Fruit fly (Drosophila melanogaster) whole organism, embryonic: ENCODE data around the gene PEK.

Source experiments
- Aef1 ChIP-seq: fragments of 200-800 bp; sonication (Bioruptor generic); IDR thresholded peaks from 3 replicates; pipeline ENCODE4 v1.3.6; 2022; ENCODE audit warnings: missing biosample characterization, missing genetic modification characterization
- Atf-2 ChIP-seq: fragments of 200-800 bp; sonication (Bioruptor generic); optimal IDR thresholded peaks from 2 replicates; lab custom pipeline; 2016; ENCODE audit warnings: missing biosample characterization, missing genetic modification characterization
- B-H2 ChIP-seq: fragments of 200-800 bp; sonication (Bioruptor generic); optimal IDR thresholded peaks from 2 replicates; lab custom pipeline; 2018; ENCODE audit warnings: missing biosample characterization, mild to moderate bottlenecking, missing genetic modification characterization
- CG10366 ChIP-seq: fragments of 200-800 bp; sonication (Bioruptor generic); IDR thresholded peaks from 2 replicates; pipeline ENCODE4 v1.3.6; 2022; ENCODE audit warnings: missing biosample characterization, missing genetic modification characterization
- CG10565 ChIP-seq: fragments of 200-800 bp; sonication (Bioruptor generic); optimal IDR thresholded peaks from 3 replicates; lab custom pipeline; 2016; ENCODE audit warnings: missing biosample characterization, mild to moderate bottlenecking, missing genetic modification characterization
- CG10979 ChIP-seq: fragments of 200-800 bp; sonication (Bioruptor generic); optimal IDR thresholded peaks from 2 replicates; lab custom pipeline; 2018; ENCODE audit warnings: missing biosample characterization, mild to moderate bottlenecking, missing genetic modification characterization, moderate library complexity
- CG12744 ChIP-seq: fragments of 200-800 bp; sonication (Bioruptor generic); optimal IDR thresholded peaks from 2 replicates; lab custom pipeline; 2016; ENCODE audit warnings: missing biosample characterization, missing genetic modification characterization
- CG13624 ChIP-seq: fragments of 200-800 bp; sonication (Bioruptor generic); optimal IDR thresholded peaks from 2 replicates; lab custom pipeline; 2016; ENCODE audit warnings: missing biosample characterization, missing genetic modification characterization
- CG14014 ChIP-seq: fragments of 200-800 bp; sonication (Bioruptor generic); IDR thresholded peaks from 2 replicates; pipeline ENCODE4 v1.3.6; 2022; ENCODE audit warnings: missing biosample characterization, missing genetic modification characterization
- CG15514 ChIP-seq: fragments of 200-800 bp; sonication (Bioruptor generic); optimal IDR thresholded peaks from 3 replicates; lab custom pipeline; 2017; ENCODE audit warnings: missing biosample characterization, missing genetic modification characterization, mild to moderate bottlenecking, moderate library complexity, missing genetic modification reagents
- CG15601 ChIP-seq: fragments of 200-800 bp; sonication (Bioruptor generic); optimal IDR thresholded peaks from 3 replicates; lab custom pipeline; 2019; ENCODE audit warnings: missing biosample characterization, mild to moderate bottlenecking, missing genetic modification characterization, moderate library complexity
- CG17186 ChIP-seq: fragments of 200-800 bp; sonication (Bioruptor generic); optimal IDR thresholded peaks from 3 replicates; lab custom pipeline; 2017; ENCODE audit warnings: missing biosample characterization, missing genetic modification reagents, missing genetic modification characterization
- CG17359 ChIP-seq: fragments of 200-800 bp; sonication (Bioruptor generic); optimal IDR thresholded peaks from 3 replicates; lab custom pipeline; 2018; ENCODE audit warnings: missing biosample characterization, mild to moderate bottlenecking, missing genetic modification characterization, moderate library complexity
- CG17802 ChIP-seq: fragments of 200-800 bp; sonication (Bioruptor generic); optimal IDR thresholded peaks from 2 replicates; lab custom pipeline; 2018; ENCODE audit warnings: missing biosample characterization, mild to moderate bottlenecking, missing genetic modification characterization, moderate library complexity
- CG18619 ChIP-seq: fragments of 200-800 bp; sonication (Bioruptor generic); optimal IDR thresholded peaks from 3 replicates; lab custom pipeline; 2017; ENCODE audit warnings: missing biosample characterization, mild to moderate bottlenecking, missing genetic modification characterization
- CG2120 ChIP-seq: fragments of 200-800 bp; sonication (Bioruptor generic); optimal IDR thresholded peaks from 3 replicates; lab custom pipeline; 2016; ENCODE audit warnings: missing biosample characterization, missing genetic modification characterization
- CG30403 ChIP-seq: fragments of 200-800 bp; sonication (Bioruptor generic); optimal IDR thresholded peaks from 3 replicates; lab custom pipeline; 2016; ENCODE audit warnings: missing biosample characterization, missing genetic modification characterization
- CG3995 ChIP-seq: fragments of 200-800 bp; sonication (Bioruptor generic); optimal IDR thresholded peaks from 3 replicates; lab custom pipeline; 2016; ENCODE audit warnings: missing biosample characterization, missing genetic modification characterization
- CG6254 ChIP-seq: fragments of 200-800 bp; sonication (Bioruptor generic); optimal IDR thresholded peaks from 3 replicates; lab custom pipeline; 2017; ENCODE audit warnings: mild to moderate bottlenecking, missing biosample characterization, missing genetic modification reagents, missing genetic modification characterization
- CG6272 ChIP-seq: fragments of 200-800 bp; sonication (Bioruptor generic); IDR thresholded peaks from 2 replicates; pipeline ENCODE4 v1.3.6; 2022; ENCODE audit warnings: missing biosample characterization, missing genetic modification characterization
- CG7357 ChIP-seq: fragments of 200-800 bp; sonication (Bioruptor generic); IDR thresholded peaks from 3 replicates; pipeline ENCODE4 v1.3.6; 2022; ENCODE audit warnings: missing biosample characterization, missing genetic modification characterization
- CG7556 ChIP-seq: fragments of 200-800 bp; sonication (Bioruptor generic); optimal IDR thresholded peaks from 2 replicates; lab custom pipeline; 2017; ENCODE audit warnings: missing biosample characterization, mild to moderate bottlenecking, missing genetic modification characterization
- CG8765 ChIP-seq: fragments of 200-800 bp; sonication (Bioruptor generic); IDR thresholded peaks from 2 replicates; pipeline ENCODE4 v1.3.6; 2022; ENCODE audit warnings: missing biosample characterization, missing genetic modification characterization
- CG8924 ChIP-seq: fragments of 200-800 bp; optimal IDR thresholded peaks from 3 replicates; lab custom pipeline; 2019; ENCODE audit warnings: missing biosample characterization, mild to moderate bottlenecking, missing genetic modification characterization, moderate library complexity
- CG9437 ChIP-seq: fragments of 200-800 bp; sonication (Bioruptor generic); optimal IDR thresholded peaks from 2 replicates; lab custom pipeline; 2018; ENCODE audit warnings: missing biosample characterization, mild to moderate bottlenecking, missing genetic modification characterization
- CG9817 ChIP-seq: fragments of 200-800 bp; sonication (Bioruptor generic); optimal IDR thresholded peaks from 2 replicates; lab custom pipeline; 2018; ENCODE audit warnings: missing biosample characterization, mild to moderate bottlenecking, missing genetic modification characterization, moderate library complexity
- Dll ChIP-seq: fragments of 200-800 bp; sonication (Bioruptor generic); IDR thresholded peaks from 4 replicates; pipeline ENCODE4 v1.3.6; 2022; ENCODE audit warnings: missing biosample characterization, missing genetic modification characterization; ENCODE audit not compliant: partially characterized antibody
- Gug ChIP-seq: fragments of 200-800 bp; sonication (Bioruptor generic); IDR thresholded peaks from 4 replicates; pipeline ENCODE4 v1.3.6; 2022; ENCODE audit warnings: missing biosample characterization, missing genetic modification characterization
- H2.0 ChIP-seq: fragments of 200-800 bp; sonication (Bioruptor generic); IDR thresholded peaks from 2 replicates; pipeline ENCODE4 v1.3.6; 2022; ENCODE audit warnings: missing biosample characterization, missing genetic modification characterization
- Hand ChIP-seq: fragments of 200-800 bp; sonication (Bioruptor generic); optimal IDR thresholded peaks from 2 replicates; lab custom pipeline; 2017; ENCODE audit warnings: mild to moderate bottlenecking, missing biosample characterization, missing genetic modification reagents, missing genetic modification characterization
- Hr39 ChIP-seq: fragments of >200 bp; optimal IDR thresholded peaks from 2 replicates; lab custom pipeline; 2017
- Lhr ChIP-seq: fragments of 200-800 bp; sonication (Bioruptor generic); optimal IDR thresholded peaks from 3 replicates; lab custom pipeline; 2017; ENCODE audit warnings: mild to moderate bottlenecking, missing biosample characterization, missing genetic modification reagents, missing genetic modification characterization
- Med ChIP-seq: fragments of 200-800 bp; sonication (Bioruptor generic); peaks from one replicate; lab custom pipeline; 2016; ENCODE audit warnings: missing biosample characterization, missing genetic modification characterization, mild to moderate bottlenecking, inconsistent platforms, moderate library complexity
- NfI ChIP-seq: fragments of 200-800 bp; sonication (Bioruptor generic); optimal IDR thresholded peaks from 3 replicates; lab custom pipeline; 2018; ENCODE audit warnings: missing biosample characterization, mild to moderate bottlenecking, missing genetic modification characterization, moderate library complexity
- Oli ChIP-seq: fragments of 200-800 bp; sonication (Bioruptor generic); optimal IDR thresholded peaks from 2 replicates; lab custom pipeline; 2018; ENCODE audit warnings: missing biosample characterization, mild to moderate bottlenecking, missing genetic modification characterization, moderate library complexity
- Ptx1 ChIP-seq: fragments of 200-800 bp; sonication (Bioruptor generic); IDR thresholded peaks from 2 replicates; pipeline ENCODE4 v1.3.6; 2022; ENCODE audit warnings: missing biosample characterization, missing genetic modification characterization
- Xrp1 ChIP-seq: fragments of 200-800 bp; sonication (Bioruptor generic); IDR thresholded peaks from 2 replicates; pipeline ENCODE4 v1.3.6; 2022; ENCODE audit warnings: missing biosample characterization, missing genetic modification characterization
- az2 ChIP-seq: fragments of 200-800 bp; sonication (Bioruptor generic); optimal IDR thresholded peaks from 3 replicates; lab custom pipeline; 2016; ENCODE audit warnings: missing biosample characterization, missing genetic modification characterization
- cas ChIP-seq: fragments of 200-800 bp; sonication (Bioruptor generic); IDR thresholded peaks from 2 replicates; pipeline ENCODE4 v1.3.6; 2022; ENCODE audit warnings: missing biosample characterization, missing genetic modification characterization
- caup ChIP-seq: fragments of 200-800 bp; sonication (Bioruptor generic); optimal IDR thresholded peaks from 3 replicates; lab custom pipeline; 2017; ENCODE audit warnings: missing biosample characterization, mild to moderate bottlenecking, missing genetic modification characterization, moderate library complexity; ENCODE audit not compliant: severe bottlenecking
- dysf ChIP-seq: fragments of 200-800 bp; sonication (Bioruptor generic); IDR thresholded peaks from 3 replicates; pipeline ENCODE4 v1.3.6; 2022; ENCODE audit warnings: missing biosample characterization, missing genetic modification characterization
- gem ChIP-seq: fragments of 200-800 bp; sonication (Bioruptor generic); optimal IDR thresholded peaks from 2 replicates; lab custom pipeline; 2019; ENCODE audit warnings: missing biosample characterization, mild to moderate bottlenecking, missing genetic modification characterization, moderate library complexity
- gt ChIP-seq: fragments of 200-800 bp; sonication (Bioruptor generic); IDR thresholded peaks from 2 replicates; pipeline ENCODE4 v1.3.6; 2022; ENCODE audit warnings: missing biosample characterization, missing genetic modification characterization
- ind ChIP-seq: fragments of 200-800 bp; sonication (Bioruptor generic); optimal IDR thresholded peaks from 3 replicates; lab custom pipeline; 2016; ENCODE audit warnings: missing biosample characterization, missing genetic modification characterization
- salm ChIP-seq: fragments of 200-800 bp; sonication (Bioruptor generic); optimal IDR thresholded peaks from 2 replicates; lab custom pipeline; 2018; ENCODE audit warnings: missing biosample characterization, mild to moderate bottlenecking, missing genetic modification characterization
- sens ChIP-seq: fragments of 200-800 bp; sonication (Bioruptor generic); peaks from one replicate; lab custom pipeline; 2016; ENCODE audit warnings: missing biosample characterization, missing genetic modification characterization
- seq ChIP-seq: fragments of 200-800 bp; sonication (Bioruptor generic); IDR thresholded peaks from 2 replicates; pipeline ENCODE4 v1.3.6; 2022; ENCODE audit warnings: missing biosample characterization, missing genetic modification characterization
- toy ChIP-seq: fragments of 200-800 bp; sonication (Bioruptor generic); IDR thresholded peaks from 2 replicates; pipeline ENCODE4 v1.3.6; 2022; ENCODE audit warnings: missing biosample characterization, missing genetic modification characterization
- trh ChIP-seq: fragments of 200-800 bp; sonication (Bioruptor generic); optimal IDR thresholded peaks from 2 replicates; lab custom pipeline; 2016; ENCODE audit warnings: missing biosample characterization, missing genetic modification characterization
- wdn ChIP-seq: fragments of 200-800 bp; sonication (Bioruptor generic); IDR thresholded peaks from 2 replicates; pipeline ENCODE4 v1.3.6; 2022; ENCODE audit warnings: missing biosample characterization, missing genetic modification characterization
- zen ChIP-seq: fragments of 200-800 bp; sonication (Bioruptor generic); optimal IDR thresholded peaks from 3 replicates; lab custom pipeline; 2018; ENCODE audit warnings: missing biosample characterization, mild to moderate bottlenecking, missing genetic modification characterization, moderate library complexity

PEK gene

DNA sequence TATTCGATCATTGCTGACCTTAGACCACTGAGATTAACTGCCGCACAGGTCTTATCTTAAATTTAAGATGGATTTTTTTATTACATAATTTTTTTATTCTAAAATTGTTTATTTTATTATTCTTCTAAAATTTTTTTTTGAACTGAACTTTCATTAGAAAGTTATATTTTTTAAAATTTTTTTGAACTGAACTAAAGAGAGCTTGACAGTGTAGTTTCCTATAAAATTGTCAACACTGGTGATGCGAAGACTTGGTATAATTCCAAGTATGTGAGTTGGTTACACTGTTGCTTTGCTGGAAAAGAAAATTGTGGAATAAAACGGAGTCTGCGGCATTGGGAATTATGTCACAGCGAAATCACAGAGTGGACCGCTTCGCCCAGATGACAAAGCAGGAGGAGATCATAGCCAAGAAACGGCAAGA is 20.8 kb upstream of the PEK start, which contains the start of gene CG31550 (continued):
- peak; percentile 57; the same call in 3 of the 4 replicates for TF ChIP-seq Gug
- TF ChIP-seq sens (GFP tag; lab: Kevin White, UChicago), result peak; percentile 75
- no peak for TF ChIP-seq CG17186 (GFP tag; lab: Kevin White, UChicago)
- peak; percentile 72 for TF ChIP-seq CG17359
- TF ChIP-seq trh, result peak; percentile 39
- TF ChIP-seq CG10366 (GFP tag; lab: Robert Waterston, UW), result peak; percentile 79
- TF ChIP-seq CG12744 (GFP tag; lab: Kevin White, UChicago), result peak; percentile 11
- TF ChIP-seq Dll (GFP tag; lab: Robert Waterston, UW), result 0 out of 4 replicates have a peak, but pooled peaks have one; percentile 44
- peak; percentile 59 for TF ChIP-seq CG6272 (GFP tag; lab: Robert Waterston, UW)
- peak; percentile 44 for TF ChIP-seq B-H2
- no peak for TF ChIP-seq CG6254 (GFP tag; lab: Kevin White, UChicago)
- TF ChIP-seq CG8924 (tag; lab: Kevin White, UChicago), result peak; percentile 74
- peak; percentile 62 for TF ChIP-seq CG10979 (tag; lab: Kevin White, UChicago)
- peak; percentile 37 for TF ChIP-seq CG17802 (tag; lab: Kevin White, UChicago)
- TF ChIP-seq gt (GFP tag; lab: Robert Waterston, UW), result no peak; the same call in 1 of the 2 replicates
- TF ChIP-seq Aef1 (GFP tag; lab: Robert Waterston, UW), result peak; percentile 71
- peak; percentile 49 for TF ChIP-seq caup (GFP tag; lab: Kevin White, UChicago)
- TF ChIP-seq Atf-2, result peak; percentile 9
- TF ChIP-seq NfI, result peak; percentile 76
- peak; percentile 87 for TF ChIP-seq Ptx1
- peak; percentile 43 for TF ChIP-seq CG18619 (GFP tag; lab: Kevin White, UChicago)
- TF ChIP-seq wdn (GFP tag; lab: Robert Waterston, UW), result peak; percentile 60
- TF ChIP-seq CG15601 (tag; lab: Kevin White, UChicago), result no peak
- peak; percentile 55 for TF ChIP-seq CG7556 (GFP tag; lab: Kevin White, UChicago)
- TF ChIP-seq salm (tag; lab: Kevin White, UChicago), result peak; percentile 11
- peak; percentile 86 for TF ChIP-seq gem (tag; lab: Kevin White, UChicago)
- peak; percentile 73 for TF ChIP-seq CG9817 (tag; lab: Kevin White, UChicago)
- TF ChIP-seq toy (GFP tag; lab: Robert Waterston, UW), result peak; percentile 44; the same call in 1 of the 2 replicates
- TF ChIP-seq ind, result peak; percentile 78
- peak; percentile 40 for TF ChIP-seq CG9437 (GFP tag; lab: Kevin White, UChicago)
- TF ChIP-seq Lhr (GFP tag; lab: Kevin White, UChicago), result peak; percentile 43
- TF ChIP-seq dysf (GFP tag; lab: Robert Waterston, UW), result peak; percentile 81
- TF ChIP-seq CG7357 (GFP tag; lab: Robert Waterston, UW), result peak; percentile 59; the same call in 2 of the 3 replicates
- peak; percentile 73 for TF ChIP-seq az2 (GFP tag; lab: Kevin White, UChicago)
- peak; percentile 44 for TF ChIP-seq CG15514
- TF ChIP-seq CG13624 (GFP tag; lab: Kevin White, UChicago), result peak; percentile 59
- peak; percentile 51; the same call in 1 of the 2 replicates for TF ChIP-seq seq
- peak; percentile 78 for TF ChIP-seq CG30403 (GFP tag; lab: Kevin White, UChicago)
- TF ChIP-seq CG3995 (GFP tag; lab: Kevin White, UChicago), result peak; percentile 14
- TF ChIP-seq Hr39, result no peak
- peak; percentile 64 for TF ChIP-seq zen (tag; lab: Kevin White, UChicago)
- TF ChIP-seq CG2120, result peak; percentile 78
- peak; percentile 43 for TF ChIP-seq Oli (tag; lab: Kevin White, UChicago)
- TF ChIP-seq CG8765 (GFP tag; lab: Robert Waterston, UW), result no peak
- TF ChIP-seq CG14014, result peak; percentile 77
- TF ChIP-seq Hand, result no peak
- TF ChIP-seq CG10565 (GFP tag; lab: Kevin White, UChicago), result no peak
- TF ChIP-seq H2.0, result peak; percentile 74
- peak; percentile 57; the same call in 1 of the 2 replicates for TF ChIP-seq cas
- TF ChIP-seq Med (GFP tag; lab: Kevin White, UChicago), result peak; percentile 79
- peak; percentile 84 for TF ChIP-seq Xrp1 (GFP tag; lab: Robert Waterston, UW)
